Fruit fly (Drosophila melanogaster): ENCODE data around the gene Tsp26A.

Tsp26A gene

DNA sequence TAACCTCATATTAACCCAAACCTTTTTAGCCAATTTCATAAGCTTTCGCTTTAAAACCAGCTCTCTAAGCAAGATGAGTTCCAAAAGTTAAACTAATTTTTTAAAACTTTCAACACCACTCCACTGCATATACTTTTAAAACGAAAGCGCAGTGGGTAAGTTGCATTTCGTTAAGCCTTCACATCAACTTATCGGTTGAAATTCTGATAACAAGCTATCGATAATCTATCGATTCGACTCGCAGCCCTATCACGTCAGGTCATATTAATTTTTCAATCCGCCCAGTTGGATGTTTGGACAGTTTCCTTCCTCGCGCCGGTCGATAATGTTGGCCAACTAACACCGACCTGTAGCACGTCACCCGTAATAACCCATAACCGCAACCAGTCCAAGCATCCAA lies 13.9 kb upstream of the Tsp26A start, which contains the start of gene ifc (continued):
- TF ChIP-seq Chrac-16 (GFP tag; optimal IDR thresholded peaks at IDR 0.05) (peak; percentile 57), CG13424 (tag; optimal IDR thresholded peaks at IDR 0.05) (peak; percentile 60), z (GFP tag; IDR thresholded peaks at IDR 0.05) (no peak), CG31441 (GFP tag; IDR thresholded peaks at IDR 0.05) (no peak), CG4617 (GFP tag; optimal IDR thresholded peaks at IDR 0.05; ENCODE audit: borderline replicate concordance) (peak; percentile 61), kah (GFP tag; optimal IDR thresholded peaks at IDR 0.05) (peak; percentile 18), salm (tag; optimal IDR thresholded peaks at IDR 0.05) (no peak), CG32772 (GFP tag; IDR thresholded peaks at IDR 0.05) (no peak), lov (optimal IDR thresholded peaks at IDR 0.05) (no peak), lov (GFP tag; IDR thresholded peaks at IDR 0.05) (no peak), crc (GFP tag; optimal IDR thresholded peaks at IDR 0.05) (peak; percentile 1), CG15011 (GFP tag; optimal IDR thresholded peaks at IDR 0.05) (no peak), chn (GFP tag; optimal IDR thresholded peaks at IDR 0.05) (peak; percentile 54), CG1602 (GFP tag; optimal IDR thresholded peaks at IDR 0.05) (peak; percentile 59), CG31224 (GFP tag; IDR thresholded peaks at IDR 0.05) (no peak), CG2889 (GFP tag; IDR thresholded peaks at IDR 0.05) (no peak), dmrt99B (tag; optimal IDR thresholded peaks at IDR 0.05) (no peak), CG32767 (GFP tag; IDR thresholded peaks at IDR 0.05) (no peak), toy (GFP tag; IDR thresholded peaks at IDR 0.05) (no peak), HmgD (GFP tag; optimal IDR thresholded peaks at IDR 0.05) (peak; percentile 69), Med (GFP tag) (peak; percentile 94), Myb (GFP tag; optimal IDR thresholded peaks at IDR 0.05) (peak; percentile 70), CG10462 (GFP tag; optimal IDR thresholded peaks at IDR 0.05) (no peak), Ets65A (GFP tag) (peak; percentile 95), YL-1 (GFP tag; optimal IDR thresholded peaks at IDR 0.05) (peak; percentile 69), NC2α (GFP tag; optimal IDR thresholded peaks at IDR 0.05) (no peak), sqz (GFP tag; optimal IDR thresholded peaks at IDR 0.05) (no peak), Atf-2 (GFP tag; optimal IDR thresholded peaks at IDR 0.05) (peak; percentile 45), CG14050 (GFP tag; IDR thresholded peaks at IDR 0.05) (no peak), seq (GFP tag; IDR thresholded peaks at IDR 0.05) (no peak), sna (GFP tag; IDR thresholded peaks at IDR 0.05; ENCODE audit: partially characterized antibody) (no peak), CG7556 (GFP tag; optimal IDR thresholded peaks at IDR 0.05) (no peak), CG12942 (GFP tag; optimal IDR thresholded peaks at IDR 0.05) (peak; percentile 45), CG2120 (GFP tag; optimal IDR thresholded peaks at IDR 0.05) (peak; percentile 80), CG9727 (GFP tag; optimal IDR thresholded peaks at IDR 0.05) (peak; percentile 54), slp2 (GFP tag; optimal IDR thresholded peaks at IDR 0.05) (no peak), Sry-δ (GFP tag; optimal IDR thresholded peaks at IDR 0.05) (peak; percentile 82), vvl (GFP tag; IDR thresholded peaks at IDR 0.05) (no peak), CG17612 (GFP tag; IDR thresholded peaks at IDR 0.05) (no peak), esg (GFP tag; conservative IDR thresholded peaks at IDR 0.05) (no peak), wdn (GFP tag; IDR thresholded peaks at IDR 0.05) (no peak), eyg (GFP tag; optimal IDR thresholded peaks at IDR 0.05) (peak; percentile 53), CG10274 (GFP tag; optimal IDR thresholded peaks at IDR 0.05) (no peak), ems (GFP tag; optimal IDR thresholded peaks at IDR 0.05) (peak; percentile 38), caup (GFP tag; optimal IDR thresholded peaks at IDR 0.05; ENCODE audit: severe bottlenecking) (peak; percentile 17), CG3726 (GFP tag; IDR thresholded peaks at IDR 0.05) (no peak), Xbp1 (GFP tag; optimal IDR thresholded peaks at IDR 0.05) (peak; percentile 67), Scr (GFP tag; IDR thresholded peaks at IDR 0.05; ENCODE audit: partially characterized antibody) (no peak), CG11723 (GFP tag; optimal IDR thresholded peaks at IDR 0.05) (peak; percentile 7), Hey (tag; optimal IDR thresholded peaks at IDR 0.05) (no peak), Opbp (GFP tag; IDR thresholded peaks at IDR 0.05; ENCODE audit: partially characterized antibody) (no peak), CG12659 (GFP tag; optimal IDR thresholded peaks at IDR 0.05) (peak; percentile 86), Aef1 (GFP tag; IDR thresholded peaks at IDR 0.05) (no peak)
